Fruit fly (Drosophila melanogaster) whole organism, adult: ENCODE measurements around the gene CG16998.

Experiments
- CG12768 ChIP-seq: fragments of 200-800 bp; sonication (Bioruptor generic); optimal IDR thresholded peaks from 2 replicates; lab custom pipeline; 2017; ENCODE audit warnings: missing biosample characterization, missing genetic modification characterization, mild to moderate bottlenecking, moderate library complexity, missing genetic modification reagents
- CG14711 ChIP-seq: fragments of 200-800 bp; sonication (Bioruptor generic); optimal IDR thresholded peaks from 2 replicates; lab custom pipeline; 2018; ENCODE audit warnings: missing biosample characterization, mild to moderate bottlenecking, missing genetic modification characterization, moderate library complexity
- Crg-1 ChIP-seq: fragments of 200-800 bp; sonication (Bioruptor generic); optimal IDR thresholded peaks from 2 replicates; lab custom pipeline; 2016; ENCODE audit warnings: missing biosample characterization, missing genetic modification characterization
- Mnt ChIP-seq: fragments of 200-800 bp; sonication (Bioruptor generic); optimal IDR thresholded peaks from 2 replicates; lab custom pipeline; 2016; ENCODE audit warnings: missing biosample characterization, mild to moderate bottlenecking, missing genetic modification characterization
- kay ChIP-seq: fragments of 200-800 bp; sonication (Bioruptor generic); peaks from one replicate; lab custom pipeline; 2016; ENCODE audit warnings: missing biosample characterization, missing genetic modification characterization, borderline replicate concordance
- pad ChIP-seq: fragments of 200-800 bp; sonication (Bioruptor generic); optimal IDR thresholded peaks from 3 replicates; lab custom pipeline; 2017; ENCODE audit warnings: missing biosample characterization, missing genetic modification characterization, mild to moderate bottlenecking, moderate library complexity, missing genetic modification reagents
- toe ChIP-seq: fragments of 200-800 bp; sonication (Bioruptor generic); optimal IDR thresholded peaks from 2 replicates; lab custom pipeline; 2016; ENCODE audit warnings: missing biosample characterization, missing genetic modification characterization

DNA sequence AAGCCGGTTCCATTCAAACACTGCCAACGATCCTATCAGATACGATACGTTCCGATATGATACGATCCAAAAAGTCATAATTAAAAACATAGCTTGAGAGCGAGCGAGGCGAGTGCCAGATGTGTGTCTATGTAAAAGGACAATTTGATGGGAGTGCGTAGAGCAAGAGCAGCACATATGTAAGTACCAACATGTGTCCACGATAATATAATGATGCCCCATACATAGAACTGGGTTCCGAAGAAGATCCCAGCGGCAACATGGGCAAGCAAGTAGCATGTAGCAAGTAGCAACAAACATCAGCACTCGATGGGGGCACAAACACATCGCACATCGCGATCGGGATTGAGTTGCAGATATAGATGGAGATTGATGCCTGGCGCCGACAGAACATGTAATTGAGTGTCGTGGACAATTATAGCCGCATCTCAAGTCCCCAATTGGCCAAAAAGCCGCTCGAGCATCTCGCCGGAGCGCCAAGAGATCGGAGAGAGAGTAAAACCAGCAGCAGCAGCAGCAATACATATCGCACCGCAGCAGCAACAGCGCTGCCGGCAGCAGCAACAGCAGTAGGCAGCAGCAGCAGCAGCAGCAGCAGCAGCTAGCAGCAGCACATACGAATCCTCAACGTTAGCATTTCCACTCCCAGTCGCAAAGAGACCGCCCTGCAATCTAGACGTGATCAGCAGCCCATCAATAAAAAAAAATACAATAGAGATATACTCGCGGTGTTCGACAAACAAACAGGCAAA lies 21.1 kb downstream of the CG16998 start, which contains the start of gene ltl:
- TF ChIP-seq Crg-1 (GFP tag; lab: Kevin White, UChicago), result no peak
- no peak for TF ChIP-seq toe (GFP tag; lab: Kevin White, UChicago)
- TF ChIP-seq Mnt, result no peak
- no peak for TF ChIP-seq kay (GFP tag; lab: Kevin White, UChicago)
- no peak for TF ChIP-seq CG12768 (GFP tag; lab: Kevin White, UChicago)
- no peak for TF ChIP-seq CG14711 (tag; lab: Kevin White, UChicago)
- no peak for TF ChIP-seq pad (GFP tag; lab: Kevin White, UChicago)
